Fruit fly (Drosophila melanogaster) whole organism: ENCODE results near the gene CycH.

Experiments used
- CG8478 ChIP-seq: fragments of >200 bp; optimal IDR thresholded peaks from 2 replicates; lab custom pipeline; 2018; ENCODE audit warnings: inconsistent platforms
- Dll ChIP-seq: fragments of >200 bp; optimal IDR thresholded peaks from 2 replicates; lab custom pipeline; 2017
- EcR ChIP-seq, 2 experiments: fragments of >200 bp; optimal IDR thresholded peaks; 2 replicates each; lab custom pipeline; 2017; ENCODE audit warnings: missing biosample characterization in 2 of 2, missing genetic modification characterization in 2 of 2, missing genetic modification reagents in 2 of 2
- pan ChIP-seq: fragments of >200 bp; optimal IDR thresholded peaks from 2 replicates; lab custom pipeline; 2017
- psq ChIP-seq: fragments of >200 bp; optimal IDR thresholded peaks from 2 replicates; lab custom pipeline; 2017
- usp ChIP-seq: fragments of >200 bp; optimal IDR thresholded peaks from 2 replicates; lab custom pipeline; 2017; ENCODE audit warnings: missing biosample characterization, missing genetic modification characterization, mixed read lengths

- TF ChIP-seq EcR (GFP tag; optimal IDR thresholded peaks at IDR 0.05; lab: Kevin White, UChicago), result no peak
- no peak for TF ChIP-seq psq (lab: Kevin White, UChicago)
- TF ChIP-seq pan (lab: Kevin White, UChicago), result no peak
- no peak for TF ChIP-seq CG8478 (lab: Kevin White, UChicago)
- TF ChIP-seq usp (GFP tag; lab: Kevin White, UChicago), result no peak
- no peak for TF ChIP-seq Dll (lab: Kevin White, UChicago)
Measured at dm6 chr3L:21830125-21830524, 8.3 kb downstream of the CycH start.
